Worm (Caenorhabditis elegans): Measurements from ENCODE around the gene rps-13.

The rps-13 gene

DNA sequence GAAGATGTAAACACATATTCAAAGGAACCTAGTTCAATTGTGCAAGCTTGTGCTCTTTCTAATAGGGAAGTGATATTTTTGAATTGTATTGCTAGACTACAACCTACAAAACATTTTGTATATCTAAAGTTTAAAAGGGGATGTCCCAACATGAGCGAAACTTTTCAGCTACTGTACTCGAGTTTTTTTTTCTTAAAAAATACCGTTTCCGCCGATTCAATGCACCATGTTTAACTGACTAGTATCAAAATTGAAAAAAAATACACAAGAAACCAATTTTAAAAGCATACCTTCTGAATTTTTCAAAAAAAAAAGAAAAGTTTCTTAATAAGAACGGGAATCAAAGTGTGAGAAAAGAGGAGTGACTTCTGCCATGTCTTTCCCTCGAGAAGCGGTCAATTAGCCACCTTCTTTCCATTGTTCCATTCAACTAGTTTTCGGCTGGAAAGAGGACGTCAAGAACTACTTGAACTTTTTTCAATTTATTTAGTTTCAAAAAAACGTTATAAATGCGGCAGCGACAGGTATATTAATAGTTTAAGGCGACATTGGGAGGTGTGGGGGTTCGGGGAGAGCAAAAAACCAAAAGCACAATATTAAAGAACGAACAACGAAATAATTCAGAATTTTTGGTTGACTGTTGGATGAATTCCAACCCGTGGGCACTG lies 40.6 kb upstream of the rps-13 start, which contains the start of gene nas-4 (continued):
- TF ChIP-seq egl-44 (GFP tag; IDR thresholded peaks at IDR 0.05) (0 out of 2 replicates have a peak, but pooled peaks have one; percentile 18), lsl-1 (GFP tag; optimal IDR thresholded peaks at IDR 0.05) (no peak), Y53G8AR.9 (GFP tag; conservative IDR thresholded peaks at IDR 0.05) (peak; percentile 59; the same call in 1 of the 2 replicates), zim-3 (tag; optimal IDR thresholded peaks at IDR 0.05) (no peak), B0336.3 (GFP tag; IDR thresholded peaks at IDR 0.05) (0 out of 2 replicates have a peak, but pooled peaks have one; percentile 55), hsf-1 (GFP tag; IDR thresholded peaks at IDR 0.05) (no peak)

DNA sequence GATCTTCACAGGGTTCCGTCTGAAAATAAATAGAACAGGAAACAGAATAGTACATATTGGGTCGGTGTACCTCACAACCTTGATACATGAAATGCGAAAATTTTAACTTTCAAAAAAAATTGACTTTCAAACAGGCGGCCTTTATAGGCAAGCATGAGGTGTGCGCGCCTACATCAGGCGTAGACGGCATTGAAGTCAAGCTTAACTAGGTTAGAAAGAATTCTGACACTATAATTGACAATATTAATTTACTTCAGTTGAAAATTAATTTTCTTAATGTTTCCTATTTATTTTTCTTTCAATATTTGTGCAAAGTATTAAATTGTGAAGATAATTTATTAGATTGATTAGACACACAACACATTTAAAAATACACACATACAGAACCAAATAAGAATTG lies 37.1 kb upstream of the rps-13 start, which contains the start of gene C05D11.5:
Gene C05D11.5 (minus strand): TSS at position 101 of the 400 bp plus-strand sequence.
- TF ChIP-seq C17E4.6 (GFP tag; IDR thresholded peaks at IDR 0.05): no peak
- no peak for TF ChIP-seq F57A8.1 (GFP tag; optimal IDR thresholded peaks at IDR 0.05)
- TF ChIP-seq ceh-58 (GFP tag; IDR thresholded peaks at IDR 0.05): no peak
- TF ChIP-seq ZK185.1 (tag; optimal IDR thresholded peaks at IDR 0.05; ENCODE audit: poor library complexity, severe bottlenecking): no peak
- no peak for TF ChIP-seq egl-44 (GFP tag; IDR thresholded peaks at IDR 0.05)
- no peak for TF ChIP-seq ceh-91 (GFP tag; IDR thresholded peaks at IDR 0.05)
- TF ChIP-seq F55B11.4 (tag; optimal IDR thresholded peaks at IDR 0.05; ENCODE audit: borderline replicate concordance, insufficient read depth): no peak
- no peak for TF ChIP-seq bed-1 (GFP tag; IDR thresholded peaks at IDR 0.05)
- no peak for TF ChIP-seq egrh-3 (GFP tag; IDR thresholded peaks at IDR 0.05)
- no peak for TF ChIP-seq lin-54 (GFP tag; optimal IDR thresholded peaks at IDR 0.05)
- no peak for TF ChIP-seq sptf-2 (GFP tag; optimal IDR thresholded peaks at IDR 0.05)
- no peak for TF ChIP-seq unc-62 (GFP tag; optimal IDR thresholded peaks at IDR 0.05)
- TF ChIP-seq ztf-18 (tag; optimal IDR thresholded peaks at IDR 0.05): no peak
- no peak for TF ChIP-seq D2030.7 (GFP tag; IDR thresholded peaks at IDR 0.05)

- TF ChIP-seq nhr-80 (tag; optimal IDR thresholded peaks at IDR 0.05) (peak; percentile 3), dpl-1 (GFP tag; optimal IDR thresholded peaks at IDR 0.05) (no peak)
These were observed 36.6 kb upstream of the rps-13 start for ce11 chrIII:6411430-6411829.

DNA sequence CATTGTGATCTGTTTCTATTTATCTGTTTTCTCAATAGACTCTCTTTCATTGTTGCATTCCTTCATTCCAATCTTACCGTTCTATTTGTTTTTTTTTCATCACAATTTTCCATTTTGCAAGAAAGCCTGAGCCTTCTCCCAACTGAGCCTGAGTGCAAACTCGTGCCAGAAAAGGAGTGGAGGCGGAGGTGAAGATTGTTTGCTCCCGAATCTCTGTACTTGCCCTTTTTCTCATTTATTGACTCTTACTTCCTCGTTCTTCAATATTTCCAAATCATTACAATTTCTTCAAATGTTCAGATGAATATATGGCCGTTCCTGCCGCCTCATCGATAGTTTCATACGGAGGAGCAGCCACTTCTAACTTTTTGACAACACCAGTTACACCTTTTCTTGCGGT lies 32.0 kb upstream of the rps-13 start, which contains the start of gene let-756:
Gene let-756 (plus strand): TSS at position 301 of the 400 bp plus-strand sequence.
- TF ChIP-seq lsy-27 (tag; optimal IDR thresholded peaks at IDR 0.05; ENCODE audit: borderline replicate concordance, insufficient read depth) (no peak), hsf-1 (GFP tag; IDR thresholded peaks at IDR 0.05) (no peak), ztf-26 (tag; optimal IDR thresholded peaks at IDR 0.05) (no peak), B0035.1 (tag; optimal IDR thresholded peaks at IDR 0.05) (no peak), ztf-6 (GFP tag; IDR thresholded peaks at IDR 0.05) (no peak), nfyb-1 (GFP tag; IDR thresholded peaks at IDR 0.05) (no peak), gei-17 (GFP tag; optimal IDR thresholded peaks at IDR 0.05) (no peak), unc-62 (GFP tag; optimal IDR thresholded peaks at IDR 0.05) (no peak), madf-6 (GFP tag; IDR thresholded peaks at IDR 0.05) (no peak), ceh-91 (GFP tag; IDR thresholded peaks at IDR 0.05) (no peak), rpc-1 (optimal IDR thresholded peaks at IDR 0.05) (no peak), rpc-1 (tag; optimal IDR thresholded peaks at IDR 0.05) (no peak), xnd-1 (tag; optimal IDR thresholded peaks at IDR 0.05) (no peak), hmg-20 (GFP tag; IDR thresholded peaks at IDR 0.05) (no peak), pbrm-1 (GFP tag; IDR thresholded peaks at IDR 0.05) (no peak), hlh-12 (tag; optimal IDR thresholded peaks at IDR 0.05) (no peak), rec-8 (tag; optimal IDR thresholded peaks at IDR 0.05) (no peak)

Measured in whole organism, young adult.